Fruit fly (Drosophila melanogaster): ENCODE data around the gene GABA-B-R1.

The GABA-B-R1 gene

dm6 chr2L:14995594-14996463, 20.3 kb upstream of the GABA-B-R1 start (continued):
- TF ChIP-seq CG3065 (GFP tag; optimal IDR thresholded peaks at IDR 0.05) (peak; percentile 91), CG4282 (GFP tag; optimal IDR thresholded peaks at IDR 0.05) (no peak), Spps (tag; optimal IDR thresholded peaks at IDR 0.05) (peak; percentile 89), CG11085 (GFP tag; IDR thresholded peaks at IDR 0.05) (peak; percentile 73), MESR4 (GFP tag; optimal IDR thresholded peaks at IDR 0.05) (peak; percentile 5), Antp (GFP tag; optimal IDR thresholded peaks at IDR 0.05) (peak; percentile 16), CG6254 (GFP tag; optimal IDR thresholded peaks at IDR 0.05) (peak; percentile 78), HmgD (GFP tag; optimal IDR thresholded peaks at IDR 0.05) (peak; percentile 51), CG17328 (GFP tag; IDR thresholded peaks at IDR 0.05) (peak; percentile 95), PHDP (tag; optimal IDR thresholded peaks at IDR 0.05) (peak; percentile 93), CG8765 (GFP tag; IDR thresholded peaks at IDR 0.05) (no peak; the same call in 1 of the 2 replicates), schlank (tag; optimal IDR thresholded peaks at IDR 0.05) (peak; percentile 31), CG12659 (GFP tag; optimal IDR thresholded peaks at IDR 0.05) (peak; percentile 91), CG18764 (GFP tag; optimal IDR thresholded peaks at IDR 0.05) (peak; percentile 84), prd (optimal IDR thresholded peaks at IDR 0.05) (no peak), prd (GFP tag; IDR thresholded peaks at IDR 0.05) (peak; percentile 92), Bteb2 (GFP tag; optimal IDR thresholded peaks at IDR 0.05) (peak; percentile 40), Poxn (GFP tag; IDR thresholded peaks at IDR 0.05) (peak; percentile 16; the same call in 1 of the 2 replicates), Jarid2 (GFP tag; optimal IDR thresholded peaks at IDR 0.05) (peak; percentile 54), chn (GFP tag; optimal IDR thresholded peaks at IDR 0.05) (peak; percentile 63), vfl (GFP tag; optimal IDR thresholded peaks at IDR 0.05) (peak; percentile 53), chinmo (GFP tag; IDR thresholded peaks at IDR 0.05; ENCODE audit: partially characterized antibody) (peak; percentile 86; the same call in 1 of the 4 replicates), CG18619 (GFP tag; optimal IDR thresholded peaks at IDR 0.05) (peak; percentile 75), wdn (GFP tag; IDR thresholded peaks at IDR 0.05) (peak; percentile 69), ac (GFP tag; optimal IDR thresholded peaks at IDR 0.05) (no peak), pfk (GFP tag; optimal IDR thresholded peaks at IDR 0.05) (peak; percentile 20), ATbp (GFP tag; optimal IDR thresholded peaks at IDR 0.05) (peak; percentile 95), jing (GFP tag; optimal IDR thresholded peaks at IDR 0.05) (peak; percentile 76), CG8478 (optimal IDR thresholded peaks at IDR 0.05) (no peak), CG4730 (GFP tag; IDR thresholded peaks at IDR 0.05) (peak; percentile 91), CG30020 (tag; optimal IDR thresholded peaks at IDR 0.05) (peak; percentile 46), CTCF (GFP tag; optimal IDR thresholded peaks at IDR 0.05) (peak; percentile 23), CG11723 (GFP tag; optimal IDR thresholded peaks at IDR 0.05) (peak; percentile 74), CG6175 (GFP tag; IDR thresholded peaks at IDR 0.05) (peak; percentile 78)

- TF ChIP-seq CG14014 (GFP tag; IDR thresholded peaks at IDR 0.05) (0 out of 2 replicates have a peak, but pooled peaks have one; percentile 8), oc (tag; optimal IDR thresholded peaks at IDR 0.05) (peak; percentile 17), gro (GFP tag; optimal IDR thresholded peaks at IDR 0.05) (no peak), CG8478 (optimal IDR thresholded peaks at IDR 0.05) (no peak), dysf (GFP tag; IDR thresholded peaks at IDR 0.05) (no peak), MTF-1 (GFP tag; optimal IDR thresholded peaks at IDR 0.05; ENCODE audit: borderline replicate concordance) (no peak), CG9437 (GFP tag; optimal IDR thresholded peaks at IDR 0.05) (no peak), CG34224 (GFP tag; IDR thresholded peaks at IDR 0.05; ENCODE audit: partially characterized antibody) (0 out of 3 replicates have a peak, but pooled peaks have one; percentile 16), ewg (GFP tag; optimal IDR thresholded peaks at IDR 0.05) (no peak), Ets65A (GFP tag) (peak; percentile 64), Max (GFP tag; optimal IDR thresholded peaks at IDR 0.05) (no peak), crol (GFP tag; IDR thresholded peaks at IDR 0.05) (no peak), bbx (GFP tag; IDR thresholded peaks at IDR 0.05; ENCODE audit: partially characterized antibody) (peak; percentile 26; the same call in 1 of the 2 replicates), HLH3B (GFP tag; IDR thresholded peaks at IDR 0.05) (no peak), Jarid2 (GFP tag; optimal IDR thresholded peaks at IDR 0.05) (peak; percentile 81), Taf1 (GFP tag; IDR thresholded peaks at IDR 0.05) (no peak), nom (GFP tag; optimal IDR thresholded peaks at IDR 0.05) (peak; percentile 58), stwl (tag; optimal IDR thresholded peaks at IDR 0.05) (no peak), CG17568 (GFP tag; optimal IDR thresholded peaks at IDR 0.05) (no peak)
Observed at dm6 chr2L:14997370-14997769, 18.8 kb upstream of the GABA-B-R1 start, which contains the start of gene mol. Gene mol, minus strand, starts transcription at chr2L:14997559.
